Worm (Caenorhabditis elegans) whole organism, L1 larva: ENCODE measurements around the gene srh-303.
A peak's percentile ranks its signal among the peaks of the same experiment; 100 is the strongest.
"Not testable (repeated sequence)": the region's sequence is repeated elsewhere in the genome, so short reads cannot be mapped to it uniquely, and the experiment has no call there.

ENCODE experiments used
- C04F5.9 ChIP-seq: sonication (generic microtip); optimal IDR thresholded peaks from 2 replicates; lab custom pipeline; 2016; ENCODE audit warnings: missing genetic modification characterization, missing compliant biosample characterization
- C34B4.2 ChIP-seq: sonication (generic microtip); optimal IDR thresholded peaks from 2 replicates; lab custom pipeline; 2017; ENCODE audit warnings: mild to moderate bottlenecking, missing genetic modification characterization, missing compliant biosample characterization
- aha-1 ChIP-seq: fragments of 150-350 bp; optimal IDR thresholded peaks from 2 replicates; lab custom pipeline; 2014; ENCODE audit warnings: missing biosample characterization, missing genetic modification characterization
- alr-1 ChIP-seq: fragments of 200-800 bp; sonication (Bioruptor generic); optimal IDR thresholded peaks from 2 replicates; lab custom pipeline; 2018; ENCODE audit warnings: borderline replicate concordance, mild to moderate bottlenecking, missing genetic modification characterization, missing compliant biosample characterization
- blmp-1 ChIP-seq: fragments of 150-350 bp; optimal IDR thresholded peaks from 2 replicates; lab custom pipeline; 2014; ENCODE audit warnings: missing biosample characterization, missing genetic modification characterization
- ceh-90 ChIP-seq: sonication (generic microtip); optimal IDR thresholded peaks from 2 replicates; lab custom pipeline; 2016; ENCODE audit warnings: missing genetic modification characterization, missing compliant biosample characterization
- ces-1 ChIP-seq: fragments of 150-350 bp; optimal IDR thresholded peaks from 2 replicates; lab custom pipeline; 2014; ENCODE audit warnings: missing biosample characterization, missing genetic modification reagents, missing genetic modification characterization
- dpl-1 ChIP-seq, 3 experiments: fragments of 150-350 bp in 2 of 3; sonication (generic microtip) in 1 of 3; optimal IDR thresholded peaks; 2 replicates each; lab custom pipeline; 2014 to 2017; ENCODE audit warnings: missing biosample characterization in 3 of 3, missing genetic modification characterization in 3 of 3, missing genetic modification reagents in 3 of 3
- efl-1 ChIP-seq, 4 experiments: fragments of 150-350 bp; optimal IDR thresholded peaks in 3 of 4; peaks in 1 of 4; 1 replicate in 1 of 4; 2 replicates in 3 of 4; lab custom pipeline; 2014; ENCODE audit warnings: missing biosample characterization in 2 of 4, missing genetic modification characterization in 2 of 4, missing genetic modification reagents in 2 of 4
- egl-27 ChIP-seq, 2 experiments: fragments of 150-350 bp in 1 of 2; sonication (generic microtip); optimal IDR thresholded peaks; 3 replicates each; lab custom pipeline; 2017 to 2018; ENCODE audit warnings: missing biosample characterization in 2 of 2, missing genetic modification characterization in 2 of 2, missing genetic modification reagents in 2 of 2
- elt-2 ChIP-seq: sonication (generic microtip); optimal IDR thresholded peaks from 2 replicates; lab custom pipeline; 2016; ENCODE audit warnings: missing genetic modification characterization, mild to moderate bottlenecking, inconsistent platforms, missing compliant biosample characterization, missing genetic modification reagents
- fkh-4 ChIP-seq: sonication (generic microtip); optimal IDR thresholded peaks from 2 replicates; lab custom pipeline; 2016; ENCODE audit warnings: missing compliant biosample characterization, missing genetic modification characterization, borderline replicate concordance
- fkh-8 ChIP-seq: sonication (generic microtip); optimal IDR thresholded peaks from 2 replicates; lab custom pipeline; 2016; ENCODE audit warnings: mild to moderate bottlenecking, missing genetic modification characterization, missing compliant biosample characterization
- grh-1 ChIP-seq: fragments of 200-800 bp; sonication (Bioruptor generic); IDR thresholded peaks from 2 replicates; pipeline ENCODE4 v1.3.6; 2022; ENCODE audit warnings: missing genetic modification reagents, missing genetic modification characterization, missing compliant biosample characterization
- irx-1 ChIP-seq: sonication (generic microtip); optimal IDR thresholded peaks from 2 replicates; lab custom pipeline; 2016; ENCODE audit warnings: missing genetic modification characterization, missing compliant biosample characterization
- isw-1 ChIP-seq: fragments of 200-800 bp; sonication (Bioruptor generic); IDR thresholded peaks from 2 replicates; pipeline ENCODE4 v1.3.6; 2022; ENCODE audit warnings: missing genetic modification characterization, missing compliant biosample characterization
- jun-1 ChIP-seq: fragments of 150-350 bp; optimal IDR thresholded peaks from 2 replicates; lab custom pipeline; 2014; ENCODE audit warnings: missing biosample characterization, missing genetic modification reagents, missing genetic modification characterization
- lin-14 ChIP-seq: fragments of 200-800 bp; sonication (Bioruptor generic); optimal IDR thresholded peaks from 2 replicates; lab custom pipeline; 2018; ENCODE audit warnings: mild to moderate bottlenecking, missing genetic modification characterization, moderate library complexity, missing compliant biosample characterization
- lin-35 ChIP-seq, 2 experiments: fragments of 150-350 bp; optimal IDR thresholded peaks; 2 replicates each; lab custom pipeline; 2014; ENCODE audit warnings: missing biosample characterization in 2 of 2, missing genetic modification characterization in 2 of 2, missing genetic modification reagents in 2 of 2
- lir-3 ChIP-seq: sonication (generic microtip); optimal IDR thresholded peaks from 2 replicates; lab custom pipeline; 2016; ENCODE audit warnings: mild to moderate bottlenecking, missing genetic modification characterization, moderate library complexity, missing compliant biosample characterization; ENCODE audit not compliant: poor library complexity
- lsy-2 ChIP-seq, 2 experiments: fragments of 150-350 bp; optimal IDR thresholded peaks; 2 replicates each; lab custom pipeline; 2014; ENCODE audit warnings: missing biosample characterization in 2 of 2, missing genetic modification characterization in 2 of 2
- mef-2 ChIP-seq: fragments of 150-350 bp; optimal IDR thresholded peaks from 2 replicates; lab custom pipeline; 2014; ENCODE audit warnings: missing biosample characterization, missing genetic modification characterization
- nhr-11 ChIP-seq: fragments of 150-350 bp; optimal IDR thresholded peaks from 2 replicates; lab custom pipeline; 2014; ENCODE audit warnings: missing biosample characterization, missing genetic modification characterization
- nhr-19 ChIP-seq: fragments of 200-800 bp; sonication (Bioruptor generic); conservative IDR thresholded peaks from 2 replicates; pipeline ENCODE4 v1.3.6; 2022; ENCODE audit warnings: missing genetic modification characterization, missing compliant biosample characterization
- nhr-237 ChIP-seq: fragments of 150-350 bp; optimal IDR thresholded peaks from 2 replicates; lab custom pipeline; 2014; ENCODE audit warnings: missing biosample characterization, missing genetic modification characterization
- nhr-76 ChIP-seq: sonication (generic microtip); optimal IDR thresholded peaks from 2 replicates; lab custom pipeline; 2017; ENCODE audit warnings: missing biosample characterization, missing genetic modification characterization
- nhr-77 ChIP-seq: fragments of 150-350 bp; optimal IDR thresholded peaks from 2 replicates; lab custom pipeline; 2014; ENCODE audit warnings: missing biosample characterization, missing genetic modification characterization
- pax-3 ChIP-seq: fragments of 200-800 bp; sonication (Bioruptor generic); optimal IDR thresholded peaks from 2 replicates; lab custom pipeline; 2018; ENCODE audit warnings: mild to moderate bottlenecking, missing genetic modification characterization, moderate library complexity, missing compliant biosample characterization
- rnt-1 ChIP-seq: sonication (generic microtip); optimal IDR thresholded peaks from 2 replicates; lab custom pipeline; 2016; ENCODE audit warnings: mild to moderate bottlenecking, missing genetic modification characterization, moderate library complexity, missing compliant biosample characterization
- skn-1 ChIP-seq: fragments of 150-350 bp; optimal IDR thresholded peaks from 2 replicates; lab custom pipeline; 2014; ENCODE audit warnings: missing biosample characterization, missing genetic modification characterization
- sox-4 ChIP-seq: sonication (generic microtip); optimal IDR thresholded peaks from 2 replicates; lab custom pipeline; 2016; ENCODE audit warnings: missing genetic modification characterization, missing compliant biosample characterization
- sup-37 ChIP-seq: fragments of 200-800 bp; sonication (Bioruptor generic); optimal IDR thresholded peaks from 2 replicates; lab custom pipeline; 2018; ENCODE audit warnings: mild to moderate bottlenecking, missing genetic modification characterization, missing compliant biosample characterization
- tlp-1 ChIP-seq: fragments of 150-350 bp; optimal IDR thresholded peaks from 2 replicates; lab custom pipeline; 2014; ENCODE audit warnings: missing biosample characterization, missing genetic modification characterization
- unc-30 ChIP-seq: sonication (generic microtip); optimal IDR thresholded peaks from 2 replicates; lab custom pipeline; 2017; ENCODE audit warnings: missing biosample characterization, missing genetic modification characterization
- unc-86 ChIP-seq: sonication (generic microtip); optimal IDR thresholded peaks from 2 replicates; lab custom pipeline; 2016; ENCODE audit warnings: missing genetic modification characterization, missing compliant biosample characterization
- xbp-1 ChIP-seq: sonication (generic microtip); optimal IDR thresholded peaks from 2 replicates; lab custom pipeline; 2016; ENCODE audit warnings: missing genetic modification characterization, missing compliant biosample characterization

Gene srh-303

ce11 chrV:17857901-17858300 is 26.5 kb downstream of the srh-303 start (continued):
- TF ChIP-seq isw-1 (GFP tag; lab: Robert Waterston, UW) = peak; percentile 61
- no peak for TF ChIP-seq unc-30
- peak; percentile 34 for TF ChIP-seq nhr-11
- TF ChIP-seq fkh-4 (tag; lab: Kevin White, UChicago) = no peak
- peak; percentile 31 for TF ChIP-seq elt-2
- TF ChIP-seq jun-1 (tag; lab: Kevin White, UChicago) = peak; percentile 24
- peak; percentile 35 to 86 for TF ChIP-seq egl-27 (tag; optimal IDR thresholded peaks at IDR 0.05; lab: Kevin White, UChicago)
- no peak for TF ChIP-seq alr-1
- TF ChIP-seq rnt-1 (tag; lab: Kevin White, UChicago) = no peak
- peak; percentile 19 for TF ChIP-seq sox-4
- no peak for TF ChIP-seq C34B4.2 (tag; lab: Kevin White, UChicago)
- peak; percentile 3 for TF ChIP-seq sup-37 (GFP tag; lab: Kevin White, UChicago)
- TF ChIP-seq C04F5.9 (tag; lab: Kevin White, UChicago) = no peak

- TF ChIP-seq skn-1 (peak; percentile 65), C34B4.2 (tag; lab: Kevin White, UChicago) (no peak), elt-2 (no peak), ces-1 (no peak), dpl-1 (GFP tag; optimal IDR thresholded peaks at IDR 0.05; lab: Kevin White, UChicago) (peak in 1 of 3 experiments; percentile 7), nhr-19 (GFP tag; lab: Robert Waterston, UW) (no peak), isw-1 (GFP tag; lab: Robert Waterston, UW) (no peak), blmp-1 (tag; lab: Kevin White, UChicago) (peak; percentile 86), lin-35 (GFP tag; optimal IDR thresholded peaks at IDR 0.05; lab: Kevin White, UChicago) (no peak), nhr-77 (tag; lab: Kevin White, UChicago) (no peak), unc-86 (tag; lab: Kevin White, UChicago) (no peak), tlp-1 (tag; lab: Kevin White, UChicago) (no peak), efl-1 (optimal IDR thresholded peaks at IDR 0.05; lab: Kevin White, UChicago) (peak in 1 of 2 experiments; percentile 4), efl-1 (GFP tag; optimal IDR thresholded peaks at IDR 0.05 in 1 of 2; lab: Kevin White, UChicago) (no peak)
Measured at ce11 chrV:17859065-17859464, 27.6 kb downstream of the srh-303 start.

DNA sequence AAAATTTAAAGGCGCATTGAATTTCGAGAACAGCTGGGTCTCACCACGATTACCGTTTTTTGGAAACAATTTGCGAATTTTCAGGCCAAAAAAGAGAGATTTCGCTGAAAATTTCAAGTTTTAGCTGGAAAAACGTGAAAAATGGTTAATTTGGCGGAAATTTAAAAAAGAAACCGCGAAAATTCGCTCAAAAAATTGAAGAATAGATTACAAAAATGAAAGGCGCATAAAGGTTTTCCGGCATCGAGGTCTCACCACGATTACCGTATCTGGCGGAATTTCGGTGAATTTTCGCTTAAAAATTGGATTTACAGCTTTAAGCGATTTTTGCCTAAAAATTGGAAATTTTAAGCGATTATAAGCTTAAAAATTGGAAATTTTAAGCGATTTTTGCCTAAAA is 28.1 kb downstream of the srh-303 start:
- TF ChIP-seq grh-1 (no peak), lsy-2 (tag; optimal IDR thresholded peaks at IDR 0.05; lab: Kevin White, UChicago) (no peak), nhr-237 (tag; lab: Kevin White, UChicago) (no peak), C04F5.9 (tag; lab: Kevin White, UChicago) (no peak), xbp-1 (no peak), lin-14 (GFP tag; lab: Kevin White, UChicago) (no peak), aha-1 (tag; lab: Kevin White, UChicago) (no peak), fkh-8 (tag; lab: Kevin White, UChicago) (no peak), lir-3 (tag; lab: Kevin White, UChicago) (no peak), pax-3 (tag; lab: Kevin White, UChicago) (no peak), ceh-90 (tag; lab: Kevin White, UChicago) (no peak), irx-1 (tag; lab: Kevin White, UChicago) (no peak)

ce11 chrV:17865309-17865708 is 33.9 kb downstream of the srh-303 start, which contains the start of gene Y59A8A.8:
Gene Y59A8A.8, plus strand, starts transcription at chrV:17865609.
- not testable (repeated sequence) for TF ChIP-seq nhr-76; mef-2 (tag; lab: Kevin White, UChicago); C04F5.9 (tag; lab: Kevin White, UChicago)
